Fruit fly (Drosophila melanogaster) whole organism, embryonic: ENCODE measurements around the gene E2f2.

ENCODE experiments used
- Bgb ChIP-seq: fragments of 200-800 bp; sonication (Bioruptor generic); IDR thresholded peaks from 2 replicates; pipeline ENCODE4 v1.3.6; 2022; ENCODE audit warnings: missing biosample characterization, missing genetic modification characterization; ENCODE audit not compliant: partially characterized antibody
- CG11560 ChIP-seq: fragments of 200-800 bp; sonication (Bioruptor generic); IDR thresholded peaks from 3 replicates; pipeline ENCODE4 v1.3.6; 2022; ENCODE audit warnings: missing biosample characterization, missing genetic modification characterization
- CG11723 ChIP-seq: fragments of 200-800 bp; sonication (Bioruptor generic); optimal IDR thresholded peaks from 2 replicates; lab custom pipeline; 2017; ENCODE audit warnings: missing biosample characterization, mild to moderate bottlenecking, missing genetic modification characterization
- CG12299 ChIP-seq: fragments of 200-800 bp; sonication (Bioruptor generic); optimal IDR thresholded peaks from 2 replicates; lab custom pipeline; 2018; ENCODE audit warnings: missing biosample characterization, mild to moderate bottlenecking, missing genetic modification characterization
- CG12659 ChIP-seq: fragments of 200-800 bp; sonication (Bioruptor generic); optimal IDR thresholded peaks from 3 replicates; lab custom pipeline; 2017; ENCODE audit warnings: mild to moderate bottlenecking, missing biosample characterization, missing genetic modification reagents, missing genetic modification characterization
- CG12744 ChIP-seq: fragments of 200-800 bp; sonication (Bioruptor generic); optimal IDR thresholded peaks from 2 replicates; lab custom pipeline; 2016; ENCODE audit warnings: missing biosample characterization, missing genetic modification characterization
- CG12942 ChIP-seq: fragments of 200-800 bp; sonication (Bioruptor generic); optimal IDR thresholded peaks from 3 replicates; lab custom pipeline; 2016; ENCODE audit warnings: missing biosample characterization, missing genetic modification characterization
- CG13287 ChIP-seq: fragments of 200-800 bp; sonication (Bioruptor generic); IDR thresholded peaks from 2 replicates; pipeline ENCODE4 v1.3.6; 2022; ENCODE audit warnings: missing biosample characterization, missing genetic modification characterization; ENCODE audit not compliant: partially characterized antibody
- CG13624 ChIP-seq: fragments of 200-800 bp; sonication (Bioruptor generic); optimal IDR thresholded peaks from 2 replicates; lab custom pipeline; 2016; ENCODE audit warnings: missing biosample characterization, missing genetic modification characterization
- CG15479 ChIP-seq: fragments of 200-800 bp; sonication (Bioruptor generic); optimal IDR thresholded peaks from 3 replicates; lab custom pipeline; 2019; ENCODE audit warnings: missing biosample characterization, mild to moderate bottlenecking, missing genetic modification characterization, moderate library complexity
- CG1647 ChIP-seq: fragments of 200-800 bp; sonication (Bioruptor generic); optimal IDR thresholded peaks from 3 replicates; lab custom pipeline; 2016; ENCODE audit warnings: missing biosample characterization, missing genetic modification characterization
- CG16815 ChIP-seq: fragments of 200-800 bp; sonication (Bioruptor generic); optimal IDR thresholded peaks from 3 replicates; lab custom pipeline; 2017; ENCODE audit warnings: missing biosample characterization, mild to moderate bottlenecking, missing genetic modification characterization
- CG17568 ChIP-seq: fragments of 200-800 bp; sonication (Bioruptor generic); optimal IDR thresholded peaks from 2 replicates; lab custom pipeline; 2018; ENCODE audit warnings: missing biosample characterization, mild to moderate bottlenecking, missing genetic modification characterization, moderate library complexity
- CG17612 ChIP-seq: fragments of 200-800 bp; sonication (Bioruptor generic); IDR thresholded peaks from 2 replicates; pipeline ENCODE4 v1.3.6; 2022; ENCODE audit warnings: missing biosample characterization, missing genetic modification characterization
- CG30020 ChIP-seq: fragments of 200-800 bp; optimal IDR thresholded peaks from 2 replicates; lab custom pipeline; 2019; ENCODE audit warnings: missing biosample characterization, mild to moderate bottlenecking, missing genetic modification characterization, moderate library complexity
- CG3065 ChIP-seq: fragments of 200-800 bp; sonication (Bioruptor generic); optimal IDR thresholded peaks from 2 replicates; lab custom pipeline; 2016; ENCODE audit warnings: missing biosample characterization, missing genetic modification characterization
- CG34422 ChIP-seq: fragments of 200-800 bp; sonication (Bioruptor generic); IDR thresholded peaks from 3 replicates; pipeline ENCODE4 v1.3.6; 2022; ENCODE audit warnings: missing biosample characterization, missing genetic modification characterization
- CG4404 ChIP-seq: fragments of 200-800 bp; sonication (Bioruptor generic); IDR thresholded peaks from 2 replicates; pipeline ENCODE4 v1.3.6; 2022; ENCODE audit warnings: missing biosample characterization, missing genetic modification characterization
- Doc3 ChIP-seq: fragments of 200-800 bp; sonication (Bioruptor generic); IDR thresholded peaks from 3 replicates; pipeline ENCODE4 v1.3.6; 2022; ENCODE audit warnings: missing biosample characterization, missing genetic modification characterization; ENCODE audit not compliant: partially characterized antibody
- HLH54F ChIP-seq: fragments of 200-800 bp; sonication (Bioruptor generic); optimal IDR thresholded peaks from 3 replicates; lab custom pipeline; 2016; ENCODE audit warnings: missing biosample characterization, missing genetic modification characterization
- Hey ChIP-seq: fragments of 200-800 bp; sonication (Bioruptor generic); optimal IDR thresholded peaks from 3 replicates; lab custom pipeline; 2018; ENCODE audit warnings: missing biosample characterization, mild to moderate bottlenecking, missing genetic modification characterization
- HmgZ ChIP-seq: fragments of 200-800 bp; sonication (Bioruptor generic); optimal IDR thresholded peaks from 2 replicates; lab custom pipeline; 2018; ENCODE audit warnings: missing biosample characterization, mild to moderate bottlenecking, missing genetic modification characterization
- Hr3 ChIP-seq: fragments of 200-800 bp; sonication (Bioruptor generic); optimal IDR thresholded peaks from 3 replicates; lab custom pipeline; 2016; ENCODE audit warnings: missing biosample characterization, missing genetic modification characterization
- Lim3 ChIP-seq: fragments of 200-800 bp; sonication (Bioruptor generic); IDR thresholded peaks from 2 replicates; pipeline ENCODE4 v1.3.6; 2022; ENCODE audit warnings: missing biosample characterization, missing genetic modification characterization
- Max ChIP-seq: fragments of 200-800 bp; sonication (Bioruptor generic); optimal IDR thresholded peaks from 2 replicates; lab custom pipeline; 2016; ENCODE audit warnings: missing biosample characterization, mild to moderate bottlenecking, missing genetic modification characterization
- Myb ChIP-seq: fragments of 200-800 bp; sonication (Bioruptor generic); optimal IDR thresholded peaks from 2 replicates; lab custom pipeline; 2016; ENCODE audit warnings: missing biosample characterization, missing genetic modification characterization
- Optix ChIP-seq: fragments of 200-800 bp; sonication (Bioruptor generic); IDR thresholded peaks from 3 replicates; pipeline ENCODE4 v1.3.6; 2022; ENCODE audit warnings: missing biosample characterization, missing genetic modification characterization
- Rx ChIP-seq: fragments of 200-800 bp; sonication (Bioruptor generic); IDR thresholded peaks from 2 replicates; pipeline ENCODE4 v1.3.6; 2022; ENCODE audit warnings: missing biosample characterization, missing genetic modification characterization
- Scr ChIP-seq: fragments of 200-800 bp; sonication (Bioruptor generic); IDR thresholded peaks from 2 replicates; pipeline ENCODE4 v1.3.6; 2022; ENCODE audit warnings: missing biosample characterization, missing genetic modification characterization; ENCODE audit not compliant: partially characterized antibody
- Side ChIP-seq: fragments of 200-800 bp; sonication (Bioruptor generic); optimal IDR thresholded peaks from 2 replicates; lab custom pipeline; 2016; ENCODE audit warnings: missing biosample characterization, missing genetic modification characterization
- TFAM ChIP-seq: fragments of 200-800 bp; sonication (Bioruptor generic); optimal IDR thresholded peaks from 2 replicates; lab custom pipeline; 2017; ENCODE audit warnings: missing biosample characterization, missing genetic modification characterization, inconsistent platforms
- ac ChIP-seq: fragments of 200-800 bp; sonication (Bioruptor generic); optimal IDR thresholded peaks from 3 replicates; lab custom pipeline; 2017; ENCODE audit warnings: missing biosample characterization, mild to moderate bottlenecking, missing genetic modification characterization
- al ChIP-seq: fragments of 200-800 bp; sonication (Bioruptor generic); IDR thresholded peaks from 2 replicates; pipeline ENCODE4 v1.3.6; 2022; ENCODE audit warnings: missing biosample characterization, missing genetic modification characterization
- chif ChIP-seq, 2 experiments: fragments of 200-800 bp; sonication (Bioruptor generic); optimal IDR thresholded peaks; 3 replicates each; lab custom pipeline; 2016; ENCODE audit warnings: missing biosample characterization in 2 of 2, missing genetic modification characterization in 2 of 2
- chn ChIP-seq: fragments of 200-800 bp; sonication (Bioruptor generic); optimal IDR thresholded peaks from 2 replicates; lab custom pipeline; 2016; ENCODE audit warnings: missing biosample characterization, missing genetic modification characterization
- gfzf ChIP-seq: fragments of 200-800 bp; sonication (Bioruptor generic); optimal IDR thresholded peaks from 2 replicates; lab custom pipeline; 2016; ENCODE audit warnings: missing biosample characterization, mild to moderate bottlenecking, missing genetic modification characterization, moderate library complexity
- gro ChIP-seq: fragments of 200-800 bp; sonication (Bioruptor generic); optimal IDR thresholded peaks from 2 replicates; lab custom pipeline; 2016; ENCODE audit warnings: missing biosample characterization, missing genetic modification characterization
- hb ChIP-seq: fragments of 200-800 bp; sonication (Bioruptor generic); IDR thresholded peaks from 3 replicates; pipeline ENCODE4 v1.3.6; 2022; ENCODE audit warnings: missing biosample characterization, missing genetic modification characterization; ENCODE audit not compliant: partially characterized antibody
- kay ChIP-seq: fragments of 200-800 bp; sonication (Bioruptor generic); optimal IDR thresholded peaks from 2 replicates; lab custom pipeline; 2016; ENCODE audit warnings: missing biosample characterization, missing genetic modification characterization
- nerfin-1 ChIP-seq: fragments of 200-800 bp; sonication (Bioruptor generic); optimal IDR thresholded peaks from 3 replicates; lab custom pipeline; 2019; ENCODE audit warnings: missing biosample characterization, mild to moderate bottlenecking, missing genetic modification characterization, moderate library complexity
- nerfin-2 ChIP-seq: fragments of 200-800 bp; sonication (Bioruptor generic); IDR thresholded peaks from 2 replicates; pipeline ENCODE4 v1.3.6; 2022; ENCODE audit warnings: missing biosample characterization, missing genetic modification characterization; ENCODE audit not compliant: partially characterized antibody
- nmo ChIP-seq: fragments of 200-800 bp; sonication (Bioruptor generic); optimal IDR thresholded peaks from 2 replicates; lab custom pipeline; 2018; ENCODE audit warnings: missing biosample characterization, mild to moderate bottlenecking, missing genetic modification characterization, moderate library complexity
- peb ChIP-seq: fragments of 200-800 bp; sonication (Bioruptor generic); IDR thresholded peaks from 2 replicates; pipeline ENCODE4 v1.3.6; 2022; ENCODE audit warnings: missing biosample characterization, missing genetic modification characterization
- pita ChIP-seq: fragments of 200-800 bp; sonication (Bioruptor generic); optimal IDR thresholded peaks from 2 replicates; lab custom pipeline; 2017; ENCODE audit warnings: missing biosample characterization, mild to moderate bottlenecking, missing genetic modification characterization
- pzg ChIP-seq: fragments of 200-800 bp; sonication (Bioruptor generic); optimal IDR thresholded peaks from 3 replicates; lab custom pipeline; 2018; ENCODE audit warnings: missing biosample characterization, mild to moderate bottlenecking, missing genetic modification characterization, moderate library complexity
- slou ChIP-seq: fragments of 200-800 bp; sonication (Bioruptor generic); optimal IDR thresholded peaks from 3 replicates; lab custom pipeline; 2016; ENCODE audit warnings: missing biosample characterization, missing genetic modification characterization
- slp2 ChIP-seq: fragments of 200-800 bp; sonication (Bioruptor generic); optimal IDR thresholded peaks from 2 replicates; lab custom pipeline; 2016; ENCODE audit warnings: missing biosample characterization, missing genetic modification characterization
- tll ChIP-seq, 2 experiments: fragments of 200-800 bp in 1 of 2; fragments of >200 bp in 1 of 2; sonication (Bioruptor generic) in 1 of 2; optimal IDR thresholded peaks; 2 replicates each; lab custom pipeline; 2017 to 2019; ENCODE audit warnings: missing biosample characterization in 2 of 2, missing genetic modification characterization in 2 of 2, mild to moderate bottlenecking in 1 of 2, moderate library complexity in 1 of 2
- unpg ChIP-seq: fragments of 200-800 bp; sonication (Bioruptor generic); optimal IDR thresholded peaks from 3 replicates; lab custom pipeline; 2018; ENCODE audit warnings: missing biosample characterization, mild to moderate bottlenecking, missing genetic modification characterization, moderate library complexity
- wdn ChIP-seq: fragments of 200-800 bp; sonication (Bioruptor generic); IDR thresholded peaks from 2 replicates; pipeline ENCODE4 v1.3.6; 2022; ENCODE audit warnings: missing biosample characterization, missing genetic modification characterization

E2f2 gene

DNA sequence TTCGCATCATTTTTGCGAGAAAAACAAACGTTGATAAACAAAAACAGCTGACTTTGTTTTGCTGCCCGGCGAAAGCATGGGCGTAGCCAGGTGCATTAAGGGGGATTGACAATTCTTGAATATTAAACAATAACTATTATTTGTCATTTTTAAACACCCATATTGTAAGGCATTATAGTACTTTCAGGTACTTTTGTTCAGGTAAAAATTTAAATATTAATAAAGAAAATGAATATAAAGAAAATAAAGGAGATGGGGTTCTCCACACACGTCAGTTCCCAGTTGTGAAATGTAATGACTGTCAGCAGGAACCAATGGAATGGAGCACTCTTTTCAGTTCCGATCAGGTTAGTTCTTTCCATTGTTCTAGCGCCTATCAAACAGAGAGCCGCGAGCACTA, 2.0 kb upstream of the E2f2 start, which contains the start of the genes Coq3 and Pld3 (continued):
- TF ChIP-seq Bgb = no peak
- TF ChIP-seq pzg = peak; percentile 32
- TF ChIP-seq Lim3 (GFP tag; lab: Robert Waterston, UW) = no peak
- TF ChIP-seq slp2 = peak; percentile 48
- TF ChIP-seq ac (GFP tag; lab: Kevin White, UChicago) = peak; percentile 47
- TF ChIP-seq CG12942 = peak; percentile 69
- TF ChIP-seq wdn (GFP tag; lab: Robert Waterston, UW) = peak; percentile 50
- no peak for TF ChIP-seq tll (GFP tag; optimal IDR thresholded peaks at IDR 0.05; lab: Kevin White, UChicago)
- peak; percentile 63 for TF ChIP-seq CG12744
- TF ChIP-seq gfzf (GFP tag; lab: Kevin White, UChicago) = no peak
- peak; percentile 57 for TF ChIP-seq CG12299 (tag; lab: Kevin White, UChicago)
- peak; percentile 77 for TF ChIP-seq CG34422 (GFP tag; lab: Robert Waterston, UW)
- peak; percentile 66 for TF ChIP-seq kay
- TF ChIP-seq Myb (GFP tag; lab: Kevin White, UChicago) = peak; percentile 14
- TF ChIP-seq CG17612 (GFP tag; lab: Robert Waterston, UW) = no peak
- TF ChIP-seq unpg (GFP tag; lab: Kevin White, UChicago) = peak; percentile 86
- 0 out of 2 replicates have a peak, but pooled peaks have one; percentile 13 for TF ChIP-seq peb (GFP tag; lab: Robert Waterston, UW)
- peak; percentile 73 for TF ChIP-seq CG16815 (GFP tag; lab: Kevin White, UChicago)
- peak; percentile 69 for TF ChIP-seq CG13624 (GFP tag; lab: Kevin White, UChicago)
- no peak for TF ChIP-seq Doc3 (GFP tag; lab: Robert Waterston, UW)
- peak; percentile 15 for TF ChIP-seq CG15479 (GFP tag; lab: Kevin White, UChicago)
- TF ChIP-seq CG17568 (GFP tag; lab: Kevin White, UChicago) = no peak
- TF ChIP-seq TFAM (GFP tag; lab: Kevin White, UChicago) = no peak
- peak; percentile 52 for TF ChIP-seq CG3065 (GFP tag; lab: Kevin White, UChicago)
- peak; percentile 74; the same call in 2 of the 3 replicates for TF ChIP-seq Optix
- TF ChIP-seq nerfin-2 (GFP tag; lab: Robert Waterston, UW) = no peak
- peak; percentile 65 for TF ChIP-seq CG4404 (GFP tag; lab: Robert Waterston, UW)
- no peak for TF ChIP-seq CG13287 (GFP tag; lab: Robert Waterston, UW)
- TF ChIP-seq hb (GFP tag; lab: Robert Waterston, UW) = no peak
- peak; percentile 71 for TF ChIP-seq HLH54F (GFP tag; lab: Kevin White, UChicago)
- peak; percentile 67 for TF ChIP-seq nerfin-1 (tag; lab: Kevin White, UChicago)
- peak; percentile 49 to 60 for TF ChIP-seq chif (GFP tag; optimal IDR thresholded peaks at IDR 0.05; lab: Kevin White, UChicago)
- TF ChIP-seq Max (GFP tag; lab: Kevin White, UChicago) = peak; percentile 72
- peak; percentile 74 for TF ChIP-seq Hr3
- TF ChIP-seq slou (GFP tag; lab: Kevin White, UChicago) = peak; percentile 77
- peak; percentile 80 for TF ChIP-seq nmo (GFP tag; lab: Kevin White, UChicago)
- TF ChIP-seq pita (GFP tag; lab: Kevin White, UChicago) = no peak
- peak; percentile 54 for TF ChIP-seq CG1647
- peak; percentile 70 for TF ChIP-seq CG11723 (GFP tag; lab: Kevin White, UChicago)
- no peak; the same call in none of the 2 replicates for TF ChIP-seq Rx (GFP tag; lab: Robert Waterston, UW)
- peak; percentile 61 for TF ChIP-seq al (GFP tag; lab: Robert Waterston, UW)
- TF ChIP-seq CG30020 (tag; lab: Kevin White, UChicago) = peak; percentile 90
- no peak for TF ChIP-seq Hey (tag; lab: Kevin White, UChicago)
- peak; percentile 89 for TF ChIP-seq HmgZ (tag; lab: Kevin White, UChicago)
- TF ChIP-seq gro (GFP tag; lab: Kevin White, UChicago) = peak; percentile 75
- no peak for TF ChIP-seq Scr
- no peak for TF ChIP-seq CG11560 (tag; lab: Robert Waterston, UW)
- TF ChIP-seq chn = peak; percentile 73
- TF ChIP-seq Side = peak; percentile 55
- peak; percentile 84 for TF ChIP-seq CG12659 (GFP tag; lab: Kevin White, UChicago)
